Worm (Caenorhabditis elegans) whole organism, young adult: Measurements from ENCODE around the gene best-4.
A peak's percentile ranks its signal among the peaks of the same experiment; 100 is the strongest.

Experiments used
- F10E7.11 ChIP-seq: sonication (generic microtip); optimal IDR thresholded peaks from 2 replicates; lab custom pipeline; 2017; ENCODE audit warnings: mild to moderate bottlenecking, missing genetic modification characterization, moderate library complexity, missing compliant biosample characterization
- F39B2.1 ChIP-seq: fragments of 200-800 bp; sonication (Bioruptor generic); IDR thresholded peaks from 2 replicates; pipeline ENCODE4 v1.3.6; 2022; ENCODE audit warnings: missing genetic modification reagents, missing genetic modification characterization, missing compliant biosample characterization
- F52B5.7 ChIP-seq: sonication (generic microtip); optimal IDR thresholded peaks from 2 replicates; lab custom pipeline; 2016; ENCODE audit warnings: mild to moderate bottlenecking, missing genetic modification characterization, missing compliant biosample characterization
- F57A8.1 ChIP-seq: fragments of 200-800 bp; sonication (Bioruptor generic); optimal IDR thresholded peaks from 2 replicates; lab custom pipeline; 2018; ENCODE audit warnings: mild to moderate bottlenecking, missing genetic modification characterization, moderate library complexity, missing compliant biosample characterization
- F57C9.4 ChIP-seq: sonication (generic microtip); optimal IDR thresholded peaks from 2 replicates; lab custom pipeline; 2017; ENCODE audit warnings: mild to moderate bottlenecking, missing genetic modification characterization, missing compliant biosample characterization
- T07F8.4 ChIP-seq: sonication (generic microtip); optimal IDR thresholded peaks from 2 replicates; lab custom pipeline; 2016; ENCODE audit warnings: mild to moderate bottlenecking, missing genetic modification characterization, moderate library complexity, missing compliant biosample characterization
- T26A5.8 ChIP-seq: sonication (generic microtip); optimal IDR thresholded peaks from 2 replicates; lab custom pipeline; 2016; ENCODE audit warnings: missing genetic modification characterization, missing compliant biosample characterization
- Y56A3A.18 ChIP-seq: fragments of 200-800 bp; sonication (Bioruptor generic); IDR thresholded peaks from 2 replicates; pipeline ENCODE4 v1.3.6; 2022; ENCODE audit warnings: missing genetic modification reagents, missing genetic modification characterization, missing compliant biosample characterization
- Y67H2A.10 ChIP-seq: fragments of 200-800 bp; sonication (Bioruptor generic); conservative IDR thresholded peaks from 2 replicates; pipeline ENCODE4 v1.3.6; 2022; ENCODE audit warnings: missing genetic modification reagents, missing genetic modification characterization, missing compliant biosample characterization
- Y95B8A.8 ChIP-seq: fragments of 200-800 bp; sonication (Bioruptor generic); IDR thresholded peaks from 2 replicates; pipeline ENCODE4 v1.3.6; 2022; ENCODE audit warnings: missing genetic modification reagents, missing genetic modification characterization, missing compliant biosample characterization
- ZK185.1 ChIP-seq: sonication (generic microtip); optimal IDR thresholded peaks from 2 replicates; lab custom pipeline; 2016; ENCODE audit warnings: mild to moderate bottlenecking, missing genetic modification characterization, missing compliant biosample characterization; ENCODE audit not compliant: poor library complexity, severe bottlenecking
- attf-3 ChIP-seq: fragments of 200-800 bp; sonication (Bioruptor generic); conservative IDR thresholded peaks from 2 replicates; pipeline ENCODE4 v1.3.6; 2022; ENCODE audit warnings: missing genetic modification reagents, missing genetic modification characterization, missing compliant biosample characterization
- attf-5 ChIP-seq: fragments of 200-800 bp; sonication (Bioruptor generic); optimal IDR thresholded peaks from 2 replicates; lab custom pipeline; 2018; ENCODE audit warnings: mild to moderate bottlenecking, missing genetic modification characterization, missing compliant biosample characterization
- bed-2 ChIP-seq: fragments of 200-800 bp; sonication (Bioruptor generic); IDR thresholded peaks from 2 replicates; pipeline ENCODE4 v1.3.6; 2022; ENCODE audit warnings: missing genetic modification reagents, missing genetic modification characterization, missing compliant biosample characterization
- cebp-1 ChIP-seq, 2 experiments: fragments of 200-800 bp in 1 of 2; sonication (Bioruptor generic) in 1 of 2; sonication (generic microtip) in 1 of 2; IDR thresholded peaks in 1 of 2; optimal IDR thresholded peaks in 1 of 2; 2 replicates each; pipeline versions ENCODE4 v1.3.6 to Lab custom; 2017 to 2022; ENCODE audit warnings: missing compliant biosample characterization in 2 of 2, missing genetic modification characterization in 2 of 2, mild to moderate bottlenecking in 1 of 2, missing genetic modification reagents in 1 of 2, moderate library complexity in 1 of 2
- ceh-91 ChIP-seq: fragments of 200-800 bp; sonication (Bioruptor generic); IDR thresholded peaks from 2 replicates; pipeline ENCODE4 v1.3.6; 2022; ENCODE audit warnings: missing genetic modification reagents, missing genetic modification characterization, missing compliant biosample characterization
- dpl-1 ChIP-seq: fragments of 150-350 bp; optimal IDR thresholded peaks from 2 replicates; lab custom pipeline; 2014; ENCODE audit warnings: missing biosample characterization, missing genetic modification reagents, missing genetic modification characterization
- ekl-4 ChIP-seq: fragments of 200-800 bp; sonication (Bioruptor generic); IDR thresholded peaks from 2 replicates; pipeline ENCODE4 v1.3.6; 2022; ENCODE audit warnings: missing genetic modification reagents, missing genetic modification characterization, missing compliant biosample characterization
- gei-17 ChIP-seq: fragments of 200-800 bp; sonication (Bioruptor generic); optimal IDR thresholded peaks from 2 replicates; lab custom pipeline; 2018; ENCODE audit warnings: mild to moderate bottlenecking, missing genetic modification characterization, missing compliant biosample characterization
- hlh-26 ChIP-seq: fragments of 200-800 bp; sonication (Bioruptor generic); conservative IDR thresholded peaks from 2 replicates; pipeline ENCODE4 v1.3.6; 2022; ENCODE audit warnings: missing genetic modification reagents, missing genetic modification characterization, missing compliant biosample characterization
- hrde-1 ChIP-seq: sonication (generic microtip); optimal IDR thresholded peaks from 2 replicates; lab custom pipeline; 2016; ENCODE audit warnings: missing genetic modification characterization, mild to moderate bottlenecking, missing compliant biosample characterization, moderate library complexity, missing genotype, missing genetic modification reagents, borderline replicate concordance
- let-607 ChIP-seq, 2 experiments: fragments of 200-800 bp in 1 of 2; sonication (Bioruptor generic) in 1 of 2; sonication (generic microtip) in 1 of 2; optimal IDR thresholded peaks; 2 replicates each; lab custom pipeline; 2016 to 2018; ENCODE audit warnings: mild to moderate bottlenecking in 2 of 2, missing compliant biosample characterization in 2 of 2, missing genetic modification characterization in 2 of 2, moderate library complexity in 2 of 2, missing genotype in 1 of 2
- lin-40 ChIP-seq: sonication (generic microtip); optimal IDR thresholded peaks from 2 replicates; lab custom pipeline; 2016; ENCODE audit warnings: missing genetic modification characterization, mild to moderate bottlenecking, missing compliant biosample characterization, missing genotype, missing genetic modification reagents
- madf-6 ChIP-seq: fragments of 200-800 bp; sonication (Bioruptor generic); IDR thresholded peaks from 2 replicates; pipeline ENCODE4 v1.3.6; 2022; ENCODE audit warnings: missing genetic modification reagents, missing genetic modification characterization, missing compliant biosample characterization
- nfya-2 ChIP-seq: fragments of 200-800 bp; sonication (Bioruptor generic); IDR thresholded peaks from 2 replicates; pipeline ENCODE4 v1.3.6; 2022; ENCODE audit warnings: missing genetic modification reagents, missing genetic modification characterization, missing compliant biosample characterization
- nhr-179 ChIP-seq: sonication (generic microtip); optimal IDR thresholded peaks from 2 replicates; lab custom pipeline; 2016; ENCODE audit warnings: mild to moderate bottlenecking, missing genetic modification characterization, missing compliant biosample characterization
- nhr-27 ChIP-seq: fragments of 200-800 bp; sonication (Bioruptor generic); optimal IDR thresholded peaks from 2 replicates; lab custom pipeline; 2018; ENCODE audit warnings: mild to moderate bottlenecking, missing genetic modification characterization, moderate library complexity, missing compliant biosample characterization
- nhr-80 ChIP-seq: sonication (generic microtip); optimal IDR thresholded peaks from 2 replicates; lab custom pipeline; 2016; ENCODE audit warnings: missing genetic modification characterization, missing compliant biosample characterization
- pha-4 ChIP-seq: fragments of 150-350 bp; sonication (generic microtip); optimal IDR thresholded peaks from 2 replicates; lab custom pipeline; 2014; ENCODE audit warnings: missing biosample characterization, missing genetic modification reagents, missing genetic modification characterization
- unc-130 ChIP-seq: sonication (generic microtip); optimal IDR thresholded peaks from 2 replicates; lab custom pipeline; 2016; ENCODE audit warnings: missing genetic modification reagents, missing genetic modification characterization, missing compliant biosample characterization
- xnd-1 ChIP-seq: sonication (generic microtip); optimal IDR thresholded peaks from 2 replicates; lab custom pipeline; 2016; ENCODE audit warnings: missing genotype, missing genetic modification reagents, missing genetic modification characterization, missing compliant biosample characterization
- ztf-26 ChIP-seq: sonication (generic microtip); optimal IDR thresholded peaks from 2 replicates; lab custom pipeline; 2017; ENCODE audit warnings: missing genetic modification characterization, missing compliant biosample characterization
- ztf-6 ChIP-seq: fragments of 200-800 bp; sonication (Bioruptor generic); IDR thresholded peaks from 2 replicates; pipeline ENCODE4 v1.3.6; 2022; ENCODE audit warnings: missing genetic modification reagents, missing genetic modification characterization, missing compliant biosample characterization

Gene best-4

ce11 chrII:51352-51751 is 39.7 kb upstream of the best-4 start, which contains the start of gene sptl-1:
TSS of gene sptl-1 (plus strand) at chrII:51652.
- TF ChIP-seq nhr-27 (tag; lab: Kevin White, UChicago) (no peak), madf-6 (GFP tag; lab: Robert Waterston, UW) (0 out of 2 replicates have a peak, but pooled peaks have one; percentile 23), T26A5.8 (tag; lab: Kevin White, UChicago) (no peak)
- TF ChIP-seq, all 124 proteins: peak for 1

ce11 chrII:50862-51261 is 39.2 kb upstream of the best-4 start:
- TF ChIP-seq nhr-80 (tag; lab: Kevin White, UChicago) (peak; percentile 35), attf-5 (GFP tag; lab: Kevin White, UChicago) (peak; percentile 32), pha-4 (tag; lab: Kevin White, UChicago) (no peak)

ce11 chrII:47280-47679 is 35.6 kb upstream of the best-4 start, which contains the start of gene C23H3.5:
TSS of gene C23H3.5 (plus strand) at chrII:47580.
- no peak for TF ChIP-seq F39B2.1 (GFP tag; lab: Robert Waterston, UW)
- TF ChIP-seq ztf-6 (GFP tag; lab: Robert Waterston, UW) = no peak
- no peak for TF ChIP-seq hrde-1
- TF ChIP-seq F10E7.11 = no peak
- no peak for TF ChIP-seq F57A8.1 (GFP tag; lab: Kevin White, UChicago)
- TF ChIP-seq xnd-1 (tag; lab: Kevin White, UChicago) = no peak
- TF ChIP-seq attf-3 (GFP tag; lab: Robert Waterston, UW) = no peak
- TF ChIP-seq unc-130 (GFP tag; lab: Kevin White, UChicago) = no peak
- no peak for TF ChIP-seq ztf-26 (tag; lab: Kevin White, UChicago)
- no peak for TF ChIP-seq ekl-4 (GFP tag; lab: Robert Waterston, UW)
- no peak for TF ChIP-seq lin-40 (tag; lab: Kevin White, UChicago)
- TF ChIP-seq gei-17 (GFP tag; lab: Kevin White, UChicago) = no peak
- no peak for TF ChIP-seq hlh-26 (GFP tag; lab: Robert Waterston, UW)
- TF ChIP-seq bed-2 (GFP tag; lab: Robert Waterston, UW) = no peak
- no peak for TF ChIP-seq ceh-91 (GFP tag; lab: Robert Waterston, UW)
- no peak for TF ChIP-seq nfya-2 (GFP tag; lab: Robert Waterston, UW)
- TF ChIP-seq ZK185.1 = no peak
- no peak for TF ChIP-seq Y56A3A.18 (GFP tag; lab: Robert Waterston, UW)
- TF ChIP-seq dpl-1 (GFP tag; lab: Kevin White, UChicago) = no peak

ce11 chrII:46116-46515 is 34.4 kb upstream of the best-4 start, which contains the start of gene rpt-4:
TSS of gene rpt-4 (minus strand) at chrII:46216.
- TF ChIP-seq ztf-26 (tag; lab: Kevin White, UChicago) = no peak
- no peak for TF ChIP-seq F52B5.7 (tag; lab: Kevin White, UChicago)
- no peak for TF ChIP-seq F57C9.4
- no peak for TF ChIP-seq pha-4 (tag; lab: Kevin White, UChicago)
- TF ChIP-seq nfya-2 (GFP tag; lab: Robert Waterston, UW) = no peak
- no peak for TF ChIP-seq cebp-1 (GFP tag; IDR thresholded peaks at IDR 0.05; lab: Robert Waterston, UW)
- TF ChIP-seq cebp-1 (tag; optimal IDR thresholded peaks at IDR 0.05; lab: Kevin White, UChicago) = no peak
- TF ChIP-seq nhr-27 (tag; lab: Kevin White, UChicago) = no peak
- TF ChIP-seq T07F8.4 (tag; lab: Kevin White, UChicago) = no peak
- TF ChIP-seq F10E7.11 = no peak
- no peak for TF ChIP-seq let-607 (tag; optimal IDR thresholded peaks at IDR 0.05; lab: Kevin White, UChicago)
- no peak for TF ChIP-seq Y67H2A.10
- no peak for TF ChIP-seq nhr-179 (tag; lab: Kevin White, UChicago)
- no peak for TF ChIP-seq Y95B8A.8 (GFP tag; lab: Robert Waterston, UW)
- TF ChIP-seq, all 124 proteins: peak for 0
